Fruit fly (Drosophila melanogaster) whole organism, wandering third instar larva: Measurements from ENCODE around the gene Vps29.

Experiments
- Abd-B ChIP-seq: fragments of >200 bp; optimal IDR thresholded peaks from 2 replicates; lab custom pipeline; 2017; ENCODE audit warnings: missing biosample characterization, missing genetic modification characterization
- CG32264 ChIP-seq: fragments of 200-800 bp; sonication (Bioruptor generic); optimal IDR thresholded peaks from 2 replicates; lab custom pipeline; 2016; ENCODE audit warnings: missing biosample characterization, missing genetic modification characterization
- CG9705 ChIP-seq: fragments of 200-800 bp; sonication (Bioruptor generic); optimal IDR thresholded peaks from 2 replicates; lab custom pipeline; 2018; ENCODE audit warnings: missing biosample characterization, mild to moderate bottlenecking, missing genetic modification characterization
- CrebA ChIP-seq: fragments of 200-800 bp; sonication (Bioruptor generic); optimal IDR thresholded peaks from 2 replicates; lab custom pipeline; 2016; ENCODE audit warnings: missing biosample characterization, mild to moderate bottlenecking, missing genetic modification characterization, borderline replicate concordance
- Dfd ChIP-seq: fragments of >200 bp; optimal IDR thresholded peaks from 2 replicates; lab custom pipeline; 2017; ENCODE audit warnings: missing biosample characterization, missing genetic modification characterization
- Dif ChIP-seq: fragments of 200-275, 200-300 bp; sonication (Bioruptor generic); optimal IDR thresholded peaks from 2 replicates; lab custom pipeline; 2018; ENCODE audit warnings: missing biosample characterization, missing genetic modification characterization; ENCODE audit not compliant: partially characterized antibody
- GATAd ChIP-seq: sonication (Bioruptor generic); optimal IDR thresholded peaks from 2 replicates; lab custom pipeline; 2016; ENCODE audit warnings: missing biosample characterization, missing genetic modification characterization
- HLH106 ChIP-seq: fragments of 200-800 bp; optimal IDR thresholded peaks from 3 replicates; lab custom pipeline; 2019; ENCODE audit warnings: missing biosample characterization, mild to moderate bottlenecking, missing genetic modification characterization, moderate library complexity
- Hnf4 ChIP-seq: fragments of 200-800 bp; sonication (Bioruptor generic); optimal IDR thresholded peaks from 2 replicates; lab custom pipeline; 2016; ENCODE audit warnings: missing biosample characterization, mild to moderate bottlenecking, missing genetic modification characterization
- Hr78 ChIP-seq: fragments of >200 bp; optimal IDR thresholded peaks from 2 replicates; lab custom pipeline; 2017; ENCODE audit warnings: missing biosample characterization, missing genetic modification characterization
- Hr83 ChIP-seq: fragments of 200-300 bp; sonication (Bioruptor generic); optimal IDR thresholded peaks from 2 replicates; lab custom pipeline; 2016; ENCODE audit warnings: missing biosample characterization, mild to moderate bottlenecking, missing genetic modification characterization, moderate library complexity; ENCODE audit not compliant: poor library complexity, severe bottlenecking
- Jra ChIP-seq: sonication (Bioruptor generic); optimal IDR thresholded peaks from 2 replicates; lab custom pipeline; 2016; ENCODE audit warnings: missing biosample characterization, missing genetic modification characterization
- Mio ChIP-seq: sonication (Bioruptor generic); optimal IDR thresholded peaks from 2 replicates; lab custom pipeline; 2016; ENCODE audit warnings: missing biosample characterization, missing genetic modification characterization
- Myc ChIP-seq: fragments of >200 bp; optimal IDR thresholded peaks from 2 replicates; lab custom pipeline; 2017
- N ChIP-seq: fragments of >200 bp; optimal IDR thresholded peaks from 2 replicates; lab custom pipeline; 2018; ENCODE audit warnings: missing biosample characterization, missing external identifiers, missing genetic modification characterization
- OdsH ChIP-seq: fragments of 200-800 bp; sonication (Bioruptor generic); optimal IDR thresholded peaks from 2 replicates; lab custom pipeline; 2016; ENCODE audit warnings: missing biosample characterization, mild to moderate bottlenecking, missing genetic modification characterization
- Rel ChIP-seq, 2 experiments: fragments of 200-800 bp; sonication (Bioruptor generic) in 1 of 2; optimal IDR thresholded peaks; 2 replicates in 1 of 2; 3 replicates in 1 of 2; lab custom pipeline; 2016 to 2019; ENCODE audit warnings: mild to moderate bottlenecking in 2 of 2, missing biosample characterization in 2 of 2, missing genetic modification characterization in 2 of 2, moderate library complexity in 1 of 2
- Sp1 ChIP-seq: fragments of 200-800 bp; sonication (Bioruptor generic); optimal IDR thresholded peaks from 3 replicates; lab custom pipeline; 2019; ENCODE audit warnings: missing biosample characterization, mild to moderate bottlenecking, missing genetic modification characterization, moderate library complexity
- Vsx2 ChIP-seq: fragments of 200-300, 225-300 bp; sonication (Bioruptor generic); optimal IDR thresholded peaks from 2 replicates; lab custom pipeline; 2018; ENCODE audit warnings: missing biosample characterization, missing genetic modification characterization; ENCODE audit not compliant: partially characterized antibody
- br ChIP-seq: fragments of 200-800 bp; sonication (Bioruptor generic); optimal IDR thresholded peaks from 2 replicates; lab custom pipeline; 2016; ENCODE audit warnings: missing biosample characterization, missing genetic modification characterization
- brk ChIP-seq: fragments of 200-800 bp; sonication (Bioruptor generic); optimal IDR thresholded peaks from 2 replicates; lab custom pipeline; 2016; ENCODE audit warnings: missing biosample characterization, mild to moderate bottlenecking, missing genetic modification characterization
- dl ChIP-seq, 2 experiments: fragments of 175-275, 200-275 bp in 1 of 2; fragments of 200-275 bp in 1 of 2; sonication (Bioruptor generic); optimal IDR thresholded peaks; lab custom pipeline; 2018; ENCODE audit warnings: mild to moderate bottlenecking in 2 of 2, missing biosample characterization in 2 of 2, missing genetic modification characterization in 2 of 2, moderate library complexity in 2 of 2; ENCODE audit not compliant: partially characterized antibody in 2 of 2, insufficient read depth in 1 of 2
- dmrt93B ChIP-seq: fragments of 200-800 bp; sonication (Bioruptor generic); optimal IDR thresholded peaks from 2 replicates; lab custom pipeline; 2018; ENCODE audit warnings: missing biosample characterization, mild to moderate bottlenecking, missing genetic modification characterization
- dsf ChIP-seq: sonication (Bioruptor generic); optimal IDR thresholded peaks from 2 replicates; lab custom pipeline; 2016; ENCODE audit warnings: missing biosample characterization, missing genetic modification characterization, borderline replicate concordance
- ey ChIP-seq: fragments of 200-800 bp; sonication (Bioruptor generic); optimal IDR thresholded peaks from 2 replicates; lab custom pipeline; 2016; ENCODE audit warnings: missing biosample characterization, missing genetic modification characterization
- foxo ChIP-seq, 2 experiments: fragments of 200-800 bp; sonication (Bioruptor generic); optimal IDR thresholded peaks; 2 replicates in 1 of 2; 3 replicates in 1 of 2; lab custom pipeline; 2016 to 2017; ENCODE audit warnings: missing biosample characterization in 2 of 2, missing genetic modification characterization in 2 of 2
- fru ChIP-seq: fragments of 200-800 bp; sonication (Bioruptor generic); optimal IDR thresholded peaks from 3 replicates; lab custom pipeline; 2016; ENCODE audit warnings: missing biosample characterization, mild to moderate bottlenecking, missing genetic modification characterization
- h ChIP-seq: fragments of 200-800 bp; sonication (Bioruptor generic); optimal IDR thresholded peaks from 3 replicates; lab custom pipeline; 2016; ENCODE audit warnings: missing biosample characterization, mild to moderate bottlenecking, missing genetic modification characterization
- jim ChIP-seq: fragments of 175-275, 200-325 bp; sonication (Bioruptor generic); optimal IDR thresholded peaks from 2 replicates; lab custom pipeline; 2016; ENCODE audit warnings: missing biosample characterization, mild to moderate bottlenecking, missing genetic modification characterization
- lola ChIP-seq: fragments of >200 bp; optimal IDR thresholded peaks from 2 replicates; lab custom pipeline; 2017; ENCODE audit warnings: missing biosample characterization, missing genetic modification characterization
- pan ChIP-seq: fragments of >200 bp; optimal IDR thresholded peaks from 2 replicates; lab custom pipeline; 2017
- psq ChIP-seq: fragments of 200-800 bp; sonication (Bioruptor generic); optimal IDR thresholded peaks from 3 replicates; lab custom pipeline; 2017; ENCODE audit warnings: missing biosample characterization, mild to moderate bottlenecking, missing genetic modification characterization, moderate library complexity
- rgr ChIP-seq: fragments of 200-800 bp; sonication (Bioruptor generic); optimal IDR thresholded peaks from 3 replicates; lab custom pipeline; 2016; ENCODE audit warnings: missing biosample characterization, mild to moderate bottlenecking, missing genetic modification characterization
- sage ChIP-seq: fragments of 200-800 bp; sonication (Bioruptor generic); optimal IDR thresholded peaks from 2 replicates; lab custom pipeline; 2016; ENCODE audit warnings: missing biosample characterization, mild to moderate bottlenecking, missing genetic modification characterization
- sv ChIP-seq: fragments of 200-800 bp; sonication (Bioruptor generic); optimal IDR thresholded peaks from 3 replicates; lab custom pipeline; 2016; ENCODE audit warnings: missing biosample characterization, missing genetic modification characterization
- tai ChIP-seq: sonication (Bioruptor generic); optimal IDR thresholded peaks from 2 replicates; lab custom pipeline; 2016; ENCODE audit warnings: missing biosample characterization, missing genetic modification characterization
- usp ChIP-seq: fragments of >200 bp; optimal IDR thresholded peaks from 2 replicates; lab custom pipeline; 2017; ENCODE audit warnings: missing biosample characterization, missing genetic modification characterization
- woc ChIP-seq: sonication (Bioruptor generic); optimal IDR thresholded peaks from 2 replicates; lab custom pipeline; 2016; ENCODE audit warnings: missing biosample characterization, mild to moderate bottlenecking, missing genetic modification characterization

Vps29 gene

dm6 chr2L:1169867-1170415, 19.4 kb downstream of the Vps29 start, which contains the start of the genes CG31922 and Plap:
Gene CG31922, plus strand, starts transcription at chr2L:1170181.
Gene Plap, minus strand, starts transcription at chr2L:1170365.
- TF ChIP-seq brk (GFP tag; lab: Kevin White, UChicago) = no peak
- no peak for TF ChIP-seq Abd-B
- TF ChIP-seq woc = peak; percentile 58
- TF ChIP-seq psq = peak; percentile 69
- TF ChIP-seq HLH106 (tag; lab: Kevin White, UChicago) = peak; percentile 81
- peak; percentile 73 for TF ChIP-seq OdsH (GFP tag; lab: Kevin White, UChicago)
- TF ChIP-seq Hr83 = peak; percentile 61
- peak; percentile 78 for TF ChIP-seq Sp1 (GFP tag; lab: Kevin White, UChicago)
- no peak for TF ChIP-seq dsf
- peak; percentile 63 for TF ChIP-seq Myc (lab: Kevin White, UChicago)
- no peak for TF ChIP-seq Mio (GFP tag; lab: Kevin White, UChicago)
- peak; percentile 80 for TF ChIP-seq rgr (GFP tag; lab: Kevin White, UChicago)
- no peak for TF ChIP-seq pan (lab: Kevin White, UChicago)
- no peak for TF ChIP-seq Rel (GFP tag; optimal IDR thresholded peaks at IDR 0.05; lab: Kevin White, UChicago)
- TF ChIP-seq Rel (tag; optimal IDR thresholded peaks at IDR 0.05; lab: Kevin White, UChicago) = peak; percentile 97
- no peak for TF ChIP-seq Dfd
- no peak for TF ChIP-seq fru
- TF ChIP-seq jim (GFP tag; lab: Kevin White, UChicago) = no peak
- peak; percentile 84 for TF ChIP-seq h (GFP tag; lab: Kevin White, UChicago)
- peak; percentile 67 for TF ChIP-seq ey (GFP tag; lab: Kevin White, UChicago)
- no peak for TF ChIP-seq usp (GFP tag; lab: Kevin White, UChicago)
- no peak for TF ChIP-seq Jra (GFP tag; lab: Kevin White, UChicago)
- no peak for TF ChIP-seq Hr78 (GFP tag; lab: Kevin White, UChicago)
- TF ChIP-seq sv (GFP tag; lab: Kevin White, UChicago) = peak; percentile 75
- TF ChIP-seq Dif = no peak
- peak; percentile 18 to 76 for TF ChIP-seq foxo (GFP tag; optimal IDR thresholded peaks at IDR 0.05; lab: Kevin White, UChicago)
- peak; percentile 76 for TF ChIP-seq br (GFP tag; lab: Kevin White, UChicago)
- TF ChIP-seq dmrt93B = peak; percentile 63
- TF ChIP-seq CG9705 (GFP tag; lab: Kevin White, UChicago) = peak; percentile 63
- TF ChIP-seq Vsx2 = no peak
- TF ChIP-seq CG32264 (GFP tag; lab: Kevin White, UChicago) = no peak
- TF ChIP-seq sage = no peak
- TF ChIP-seq, all 38 proteins: peak for 16

dm6 chr2L:1172704-1173107, 22.1 kb downstream of the Vps29 start, which contains the start of the genes Charon and CG4887:
Gene Charon, minus strand, starts transcription at chr2L:1172805.
Gene CG4887, plus strand, starts transcription at chr2L:1173009.
- TF ChIP-seq h (GFP tag; lab: Kevin White, UChicago) (peak; percentile 94), tai (GFP tag; lab: Kevin White, UChicago) (no peak), Hr78 (GFP tag; lab: Kevin White, UChicago) (no peak), OdsH (GFP tag; lab: Kevin White, UChicago) (peak; percentile 88), CrebA (GFP tag; lab: Kevin White, UChicago) (no peak), Rel (GFP tag; optimal IDR thresholded peaks at IDR 0.05; lab: Kevin White, UChicago) (no peak), Rel (tag; optimal IDR thresholded peaks at IDR 0.05; lab: Kevin White, UChicago) (peak; percentile 100), dmrt93B (no peak), CG32264 (GFP tag; lab: Kevin White, UChicago) (no peak), dl (GFP tag; optimal IDR thresholded peaks at IDR 0.05; lab: Kevin White, UChicago; ENCODE audit: insufficient read depth in 1 of 2, partially characterized antibody in 2 of 2) (no peak), lola (GFP tag; lab: Kevin White, UChicago) (no peak), usp (GFP tag; lab: Kevin White, UChicago) (no peak), rgr (GFP tag; lab: Kevin White, UChicago) (peak; percentile 90), Hr83 (peak; percentile 16), jim (GFP tag; lab: Kevin White, UChicago) (no peak), ey (GFP tag; lab: Kevin White, UChicago) (peak; percentile 89), woc (no peak), psq (peak; percentile 83), Sp1 (GFP tag; lab: Kevin White, UChicago) (peak; percentile 84), N (no peak), Abd-B (no peak), Vsx2 (no peak), Myc (lab: Kevin White, UChicago) (peak; percentile 73), HLH106 (tag; lab: Kevin White, UChicago) (peak; percentile 87), foxo (GFP tag; optimal IDR thresholded peaks at IDR 0.05; lab: Kevin White, UChicago) (peak; percentile 41 to 93), Dfd (no peak), dsf (no peak), CG9705 (GFP tag; lab: Kevin White, UChicago) (peak; percentile 73), br (GFP tag; lab: Kevin White, UChicago) (no peak), Jra (GFP tag; lab: Kevin White, UChicago) (no peak), Mio (GFP tag; lab: Kevin White, UChicago) (peak; percentile 48), pan (lab: Kevin White, UChicago) (no peak), GATAd (peak; percentile 88), Hnf4 (GFP tag; lab: Kevin White, UChicago) (no peak), fru (no peak), sage (no peak), Dif (no peak), brk (GFP tag; lab: Kevin White, UChicago) (no peak), sv (GFP tag; lab: Kevin White, UChicago) (peak; percentile 85)
